Worm (Caenorhabditis elegans) whole organism, early embryonic: Measurements from ENCODE around the gene skr-19.

Source experiments
- B0310.2 ChIP-seq: sonication (generic microtip); optimal IDR thresholded peaks from 2 replicates; lab custom pipeline; 2016; ENCODE audit warnings: mild to moderate bottlenecking, missing genetic modification characterization, missing compliant biosample characterization
- F13C5.2 ChIP-seq: sonication (generic microtip); optimal IDR thresholded peaks from 2 replicates; lab custom pipeline; 2017; ENCODE audit warnings: mild to moderate bottlenecking, missing genetic modification characterization, inconsistent platforms, missing compliant biosample characterization
- aly-1 ChIP-seq: sonication (generic microtip); optimal IDR thresholded peaks from 2 replicates; lab custom pipeline; 2016; ENCODE audit warnings: missing genetic modification characterization, missing compliant biosample characterization
- ama-1 ChIP-seq: fragments of 150-350 bp; optimal IDR thresholded peaks from 2 replicates; lab custom pipeline; 2014
- ceh-13 ChIP-seq: fragments of 200-800 bp; sonication (Bioruptor generic); optimal IDR thresholded peaks from 2 replicates; lab custom pipeline; 2018; ENCODE audit warnings: mild to moderate bottlenecking, missing genetic modification characterization, missing compliant biosample characterization
- ceh-36 ChIP-seq: sonication (generic microtip); optimal IDR thresholded peaks from 2 replicates; lab custom pipeline; 2016; ENCODE audit warnings: missing genetic modification characterization, inconsistent platforms, missing compliant biosample characterization
- ets-7 ChIP-seq: sonication (generic microtip); optimal IDR thresholded peaks from 2 replicates; lab custom pipeline; 2016; ENCODE audit warnings: missing genotype, missing genetic modification characterization, missing compliant biosample characterization
- flt-1 ChIP-seq: fragments of 200-800 bp; sonication (Bioruptor generic); IDR thresholded peaks from 2 replicates; pipeline ENCODE4 v1.3.6; 2022; ENCODE audit warnings: missing genetic modification characterization, missing compliant biosample characterization
- hmbx-1 ChIP-seq: sonication (generic microtip); optimal IDR thresholded peaks from 2 replicates; lab custom pipeline; 2016; ENCODE audit warnings: mild to moderate bottlenecking, missing genetic modification characterization, missing compliant biosample characterization
- hmg-4 ChIP-seq: fragments of 200-800 bp; sonication (Bioruptor generic); optimal IDR thresholded peaks from 2 replicates; lab custom pipeline; 2018; ENCODE audit warnings: mild to moderate bottlenecking, missing genetic modification characterization, missing compliant biosample characterization
- hnd-1 ChIP-seq: sonication (generic microtip); optimal IDR thresholded peaks from 2 replicates; lab custom pipeline; 2016; ENCODE audit warnings: missing genetic modification characterization, missing compliant biosample characterization
- pes-1 ChIP-seq: fragments of 200-800 bp; sonication (Bioruptor generic); IDR thresholded peaks from 2 replicates; pipeline ENCODE4 v1.3.6; 2022; ENCODE audit warnings: missing genetic modification reagents, missing genetic modification characterization, missing compliant biosample characterization
- scrt-1 ChIP-seq: fragments of 200-800 bp; sonication (Bioruptor generic); IDR thresholded peaks from 2 replicates; pipeline ENCODE4 v1.3.6; 2022; ENCODE audit warnings: missing genetic modification characterization, missing compliant biosample characterization
- sea-1 ChIP-seq: fragments of 200-800 bp; sonication (Bioruptor generic); conservative IDR thresholded peaks from 2 replicates; pipeline ENCODE4 v1.3.6; 2022; ENCODE audit warnings: missing genetic modification characterization, missing compliant biosample characterization
- tbx-11 ChIP-seq: fragments of 200-800 bp; sonication (Bioruptor generic); IDR thresholded peaks from 2 replicates; pipeline ENCODE4 v1.3.6; 2022; ENCODE audit warnings: missing genetic modification characterization, missing compliant biosample characterization
- tbx-37 ChIP-seq: fragments of 200-800 bp; sonication (Bioruptor generic); conservative IDR thresholded peaks from 2 replicates; pipeline ENCODE4 v1.3.6; 2022; ENCODE audit warnings: missing genetic modification reagents, missing genetic modification characterization, missing compliant biosample characterization
- tra-4 ChIP-seq: sonication (generic microtip); optimal IDR thresholded peaks from 2 replicates; lab custom pipeline; 2017; ENCODE audit warnings: missing genetic modification characterization, missing compliant biosample characterization

The skr-19 gene

DNA sequence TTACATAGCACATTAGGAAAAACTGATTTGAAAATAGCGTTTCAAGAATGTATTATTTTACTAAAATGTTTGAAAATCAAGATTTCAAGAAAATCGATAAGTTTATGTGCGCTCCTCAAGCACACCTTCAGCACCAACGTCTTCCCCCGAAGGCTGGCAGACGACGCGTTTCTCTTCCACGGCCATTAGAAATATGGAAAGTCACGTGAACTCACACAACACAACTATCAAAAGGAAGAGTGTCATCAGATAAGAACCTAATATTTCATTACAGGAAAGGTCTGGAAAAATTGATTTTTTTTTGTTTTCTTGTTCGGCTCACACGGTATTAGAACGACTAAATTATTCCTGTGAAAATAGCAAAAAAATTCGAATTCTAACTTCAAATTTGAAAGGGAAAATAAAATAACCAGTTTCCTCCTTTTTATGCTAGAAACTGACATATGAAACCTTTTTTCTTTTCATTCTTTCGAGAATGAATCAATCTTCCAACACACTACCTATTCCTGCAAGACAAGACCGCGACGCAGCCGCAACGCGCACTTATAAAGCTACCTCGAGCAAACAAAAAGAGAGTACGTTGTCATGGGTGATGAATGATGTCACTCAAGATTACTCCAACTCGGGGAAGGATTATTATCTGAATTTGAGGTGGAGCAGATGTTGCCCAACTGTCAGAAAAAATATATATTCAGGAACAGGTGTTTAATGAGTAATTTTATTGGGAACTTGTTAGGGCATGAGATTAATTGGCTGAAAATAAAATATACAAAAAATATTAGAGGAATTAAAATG is 800 bp upstream of the skr-19 start:
- TF ChIP-seq flt-1 (GFP tag; lab: Robert Waterston, UW), result no peak
- peak; percentile 5 for TF ChIP-seq ceh-36 (tag; lab: Kevin White, UChicago)

DNA sequence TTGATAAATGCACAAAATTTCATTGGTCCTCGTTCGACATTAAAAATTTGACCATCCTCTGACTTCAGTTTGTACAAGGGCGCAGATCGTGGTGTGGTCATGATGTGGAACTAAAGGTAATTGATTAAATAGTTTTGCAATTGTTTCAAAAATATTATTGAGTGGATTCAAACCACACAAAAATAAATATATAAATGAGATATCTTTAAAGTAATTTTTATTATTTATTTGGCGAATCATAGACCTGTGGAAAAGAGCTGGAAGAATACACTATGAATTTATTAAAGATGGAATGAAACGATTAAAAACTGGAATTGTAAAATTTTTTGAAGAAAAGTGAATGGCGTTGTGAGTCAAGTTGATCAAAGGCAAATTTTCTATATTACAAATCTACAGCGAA is 1.1 kb downstream of the skr-19 start, which contains the start of gene skr-20:
Gene skr-20, minus strand, starts transcription at position 101 of the 400 bp plus-strand sequence.
- TF ChIP-seq ceh-13, result no peak
- TF ChIP-seq tbx-11 (GFP tag; lab: Robert Waterston, UW), result no peak
- no peak for TF ChIP-seq hmg-4
- no peak for TF ChIP-seq tra-4 (tag; lab: Kevin White, UChicago)
- TF ChIP-seq ets-7, result no peak
- no peak for TF ChIP-seq scrt-1
- TF ChIP-seq sea-1, result no peak
- no peak for TF ChIP-seq hmbx-1 (tag; lab: Kevin White, UChicago)
- TF ChIP-seq pes-1 (GFP tag; lab: Robert Waterston, UW), result no peak
- TF ChIP-seq tbx-37, result no peak
- TF ChIP-seq ceh-36 (tag; lab: Kevin White, UChicago), result no peak
- TF ChIP-seq hnd-1 (tag; lab: Kevin White, UChicago), result no peak

DNA sequence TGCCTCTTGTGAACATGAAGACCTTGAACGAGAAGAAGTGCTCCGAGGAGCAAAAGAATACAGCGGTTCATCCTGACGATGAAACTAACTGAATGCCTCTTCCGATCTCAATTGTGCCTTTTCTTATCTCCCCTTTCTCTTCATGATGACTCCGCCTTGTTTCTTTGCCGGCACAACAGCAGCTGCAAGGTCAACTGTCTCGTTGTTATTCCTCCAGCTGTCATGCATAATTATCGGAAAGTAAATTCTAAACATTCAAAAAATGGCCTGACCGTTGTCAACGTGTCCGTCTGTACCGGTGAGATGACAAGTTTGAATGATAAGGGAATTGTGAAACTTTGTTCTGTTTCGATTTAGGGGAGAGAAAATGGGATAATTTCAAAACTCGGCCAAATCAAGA is 3.2 kb downstream of the skr-19 start, which contains the start of gene asp-4:
Gene asp-4, minus strand, starts transcription at position 106 of the 400 bp plus-strand sequence.
- TF ChIP-seq ceh-36 (tag; lab: Kevin White, UChicago), result no peak
- no peak for TF ChIP-seq ama-1
- TF ChIP-seq hmbx-1 (tag; lab: Kevin White, UChicago), result no peak
- no peak for TF ChIP-seq B0310.2 (tag; lab: Kevin White, UChicago)
- TF ChIP-seq sea-1, result no peak
- TF ChIP-seq scrt-1, result no peak
- TF ChIP-seq aly-1, result no peak
- no peak for TF ChIP-seq F13C5.2 (tag; lab: Kevin White, UChicago)
- TF ChIP-seq tbx-37, result no peak
- no peak for TF ChIP-seq tbx-11 (GFP tag; lab: Robert Waterston, UW)
- no peak for TF ChIP-seq pes-1 (GFP tag; lab: Robert Waterston, UW)
- no peak for TF ChIP-seq hmg-4
- no peak for TF ChIP-seq ceh-13
- TF ChIP-seq flt-1 (GFP tag; lab: Robert Waterston, UW), result no peak

DNA sequence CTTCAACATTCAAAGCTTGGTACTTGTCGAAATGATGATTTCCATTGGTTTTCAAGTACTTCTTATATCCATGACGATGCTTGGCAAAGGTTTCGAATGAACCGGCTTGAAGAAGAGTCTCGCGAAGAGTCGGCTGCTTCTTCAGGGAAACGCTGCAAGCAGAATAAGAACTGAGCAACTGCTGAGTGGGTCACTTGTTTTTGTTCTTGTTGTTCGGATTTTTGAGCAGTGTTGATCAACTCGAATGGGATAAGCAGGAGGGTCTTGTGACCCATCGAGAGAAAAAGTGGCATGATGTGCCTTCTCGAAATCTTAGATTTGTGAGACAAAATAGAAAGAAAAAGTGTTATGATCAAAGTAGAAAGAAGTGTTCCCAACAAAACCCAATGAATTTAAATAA is 3.9 kb downstream of the skr-19 start:
- TF ChIP-seq aly-1 (no peak), tra-4 (tag; lab: Kevin White, UChicago) (no peak), F13C5.2 (tag; lab: Kevin White, UChicago) (no peak)

DNA sequence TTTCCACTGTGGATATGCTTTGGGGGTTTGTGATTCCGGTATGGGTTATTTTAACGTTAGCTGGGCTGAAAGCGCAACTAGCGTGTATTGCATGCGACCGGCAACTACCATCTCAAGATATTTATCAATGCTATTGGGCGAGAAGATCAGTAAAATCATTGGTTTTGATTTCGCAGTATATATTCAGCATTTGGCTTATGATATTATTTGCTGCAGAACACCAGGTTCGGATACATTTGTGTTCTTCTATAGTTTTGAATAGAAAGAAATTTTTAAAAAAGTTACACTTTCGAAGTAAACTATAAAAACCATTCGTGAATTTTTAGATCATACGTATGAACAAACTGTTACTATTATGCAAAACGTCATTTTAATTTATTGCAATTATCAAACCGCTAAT is 6.6 kb downstream of the skr-19 start:
- no peak for TF ChIP-seq ama-1
- no peak for TF ChIP-seq tbx-11 (GFP tag; lab: Robert Waterston, UW)
- TF ChIP-seq hmg-4, result no peak
- TF ChIP-seq aly-1, result no peak
- TF ChIP-seq F13C5.2 (tag; lab: Kevin White, UChicago), result no peak
- TF ChIP-seq B0310.2 (tag; lab: Kevin White, UChicago), result no peak
- TF ChIP-seq tra-4 (tag; lab: Kevin White, UChicago), result no peak

DNA sequence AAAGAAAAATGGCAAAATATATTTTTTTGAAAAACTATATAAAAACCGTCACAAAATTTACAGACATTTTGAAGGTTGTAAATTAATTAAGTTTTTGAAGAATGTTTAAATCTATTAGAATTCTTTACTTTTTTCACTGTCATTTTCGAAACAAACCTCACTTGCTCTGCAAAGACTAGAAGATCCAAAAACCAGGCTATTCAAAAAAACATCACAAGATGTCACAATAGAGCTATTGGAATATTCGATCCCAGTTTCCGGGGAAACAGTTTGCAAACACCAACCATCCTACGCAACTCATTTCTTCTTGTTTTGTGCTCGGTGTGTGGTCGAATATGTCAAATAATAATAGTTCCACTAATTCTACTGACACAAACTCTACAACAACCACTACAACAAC is 7.7 kb downstream of the skr-19 start, which contains the start of gene R12H7.4:
Gene R12H7.4, plus strand, starts transcription at position 301 of the 400 bp plus-strand sequence.
- TF ChIP-seq sea-1, result no peak
- TF ChIP-seq hmg-4, result no peak
- TF ChIP-seq ets-7, result no peak
- no peak for TF ChIP-seq pes-1 (GFP tag; lab: Robert Waterston, UW)
- TF ChIP-seq F13C5.2 (tag; lab: Kevin White, UChicago), result no peak
- TF ChIP-seq ceh-13, result no peak
- TF ChIP-seq hnd-1 (tag; lab: Kevin White, UChicago), result no peak
- TF ChIP-seq flt-1 (GFP tag; lab: Robert Waterston, UW), result no peak
- TF ChIP-seq ceh-36 (tag; lab: Kevin White, UChicago), result no peak
- TF ChIP-seq ama-1, result no peak
- no peak for TF ChIP-seq hmbx-1 (tag; lab: Kevin White, UChicago)
- TF ChIP-seq tbx-11 (GFP tag; lab: Robert Waterston, UW), result no peak
- TF ChIP-seq scrt-1, result no peak
- TF ChIP-seq tra-4 (tag; lab: Kevin White, UChicago), result no peak

DNA sequence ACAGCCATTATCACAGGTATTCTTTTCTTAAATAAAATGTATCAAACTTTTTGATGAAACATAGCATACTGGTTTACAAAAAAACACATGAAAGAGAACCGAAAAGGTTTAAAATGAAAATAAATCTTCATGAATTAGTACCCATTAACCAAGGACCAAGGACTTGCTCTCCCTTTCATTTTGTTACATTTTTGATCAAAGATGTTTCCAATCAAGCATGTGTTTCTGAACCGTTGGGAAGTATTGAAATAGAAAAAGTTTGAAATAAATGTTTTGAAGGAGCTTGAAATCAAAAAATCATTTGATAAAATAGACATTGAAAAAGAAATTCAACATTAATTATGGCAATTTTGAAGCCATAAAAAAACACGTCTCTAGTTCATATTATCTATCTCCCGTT is 12.0 kb downstream of the skr-19 start:
- TF ChIP-seq aly-1 (no peak), F13C5.2 (tag; lab: Kevin White, UChicago) (no peak), sea-1 (no peak), hmg-4 (no peak), tbx-11 (GFP tag; lab: Robert Waterston, UW) (no peak), tbx-37 (no peak), ceh-36 (tag; lab: Kevin White, UChicago) (no peak), ama-1 (no peak), tra-4 (tag; lab: Kevin White, UChicago) (no peak), hnd-1 (tag; lab: Kevin White, UChicago) (no peak), pes-1 (GFP tag; lab: Robert Waterston, UW) (no peak)

DNA sequence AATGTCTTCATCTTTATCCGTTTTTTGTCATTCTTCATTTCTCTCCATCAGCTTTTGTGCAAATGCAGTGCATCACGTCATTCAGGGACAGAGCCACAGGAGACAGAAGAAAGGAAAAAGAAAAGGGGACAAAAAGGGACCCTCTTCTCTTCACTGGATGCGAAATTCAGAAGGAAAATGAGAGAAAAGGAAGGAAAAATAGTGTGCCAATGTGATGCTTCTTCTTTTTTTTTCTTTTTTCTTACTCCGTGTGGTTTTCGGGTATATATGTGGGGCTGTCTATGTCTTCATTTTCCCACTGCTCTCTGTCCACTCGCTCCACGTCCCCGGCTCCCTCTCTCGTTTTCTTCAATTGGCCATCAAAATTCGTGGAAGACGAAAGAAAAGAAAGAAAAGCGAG is 14.0 kb downstream of the skr-19 start:
- TF ChIP-seq aly-1 (no peak), pes-1 (GFP tag; lab: Robert Waterston, UW) (no peak), ceh-36 (tag; lab: Kevin White, UChicago) (no peak)

DNA sequence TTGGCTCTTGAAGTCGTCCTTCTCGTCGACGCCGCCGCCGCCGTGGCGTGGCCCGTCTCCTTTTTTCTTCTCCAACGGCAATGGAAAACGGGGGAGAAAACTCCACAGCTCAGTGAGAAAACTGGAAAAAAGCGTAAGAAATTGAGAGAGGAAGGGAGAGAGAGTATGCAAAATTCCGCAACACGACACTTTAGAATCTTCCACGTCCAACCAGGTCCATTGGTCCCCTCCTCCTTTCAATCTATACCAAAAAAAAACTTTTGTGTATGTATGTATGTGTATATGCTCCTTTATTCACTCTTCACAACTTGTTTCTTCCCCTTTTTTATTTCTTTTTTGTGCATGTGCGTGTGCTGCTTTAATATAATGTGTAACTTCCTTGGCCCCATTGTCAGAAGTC is 15.5 kb downstream of the skr-19 start:
- TF ChIP-seq aly-1 (no peak), tra-4 (tag; lab: Kevin White, UChicago) (no peak), hmg-4 (no peak), tbx-37 (no peak), sea-1 (no peak)
